Worm (Caenorhabditis elegans) whole organism, L3 larva: ENCODE results near the gene usp-33.

ENCODE experiments used
- R02D3.7 ChIP-seq: fragments of 150-350 bp; optimal IDR thresholded peaks from 2 replicates; lab custom pipeline; 2014; ENCODE audit warnings: missing biosample characterization, missing genetic modification characterization
- aly-2 ChIP-seq: fragments of 150-350 bp; optimal IDR thresholded peaks from 2 replicates; lab custom pipeline; 2014; ENCODE audit warnings: missing biosample characterization, missing genetic modification characterization
- ceh-82 ChIP-seq: fragments of 150-350 bp; optimal IDR thresholded peaks from 2 replicates; lab custom pipeline; 2014; ENCODE audit warnings: missing biosample characterization, missing genetic modification characterization
- daf-12 ChIP-seq: fragments of 150-350 bp; optimal IDR thresholded peaks from 2 replicates; lab custom pipeline; 2014; ENCODE audit warnings: missing biosample characterization, missing genetic modification reagents, missing genetic modification characterization
- lin-15B ChIP-seq: fragments of 150-350 bp; optimal IDR thresholded peaks from 2 replicates; lab custom pipeline; 2014; ENCODE audit warnings: missing biosample characterization, missing genetic modification characterization
- nhr-11 ChIP-seq: fragments of 150-350 bp; optimal IDR thresholded peaks from 2 replicates; lab custom pipeline; 2014; ENCODE audit warnings: missing biosample characterization, missing genetic modification characterization
- nhr-28 ChIP-seq: fragments of 150-350 bp; optimal IDR thresholded peaks from 2 replicates; lab custom pipeline; 2014; ENCODE audit warnings: missing biosample characterization, missing genetic modification characterization
- nhr-77 ChIP-seq: fragments of 150-350 bp; optimal IDR thresholded peaks from 2 replicates; lab custom pipeline; 2014; ENCODE audit warnings: missing biosample characterization, missing genetic modification characterization
- pha-4 ChIP-seq: fragments of 150-350 bp; optimal IDR thresholded peaks from 2 replicates; lab custom pipeline; 2014; ENCODE audit warnings: missing biosample characterization, missing genetic modification reagents, missing genetic modification characterization
- pqm-1 ChIP-seq: fragments of 150-350 bp; optimal IDR thresholded peaks from 2 replicates; lab custom pipeline; 2017; ENCODE audit warnings: missing biosample characterization, missing genetic modification characterization, inconsistent platforms
- sea-2 ChIP-seq: fragments of 150-350 bp; sonication (generic microtip); optimal IDR thresholded peaks from 4 replicates; lab custom pipeline; 2014; ENCODE audit warnings: missing biosample characterization, missing genetic modification reagents, missing genetic modification characterization
- ztf-11 ChIP-seq: fragments of 150-350 bp; optimal IDR thresholded peaks from 2 replicates; lab custom pipeline; 2014; ENCODE audit warnings: missing biosample characterization, missing genetic modification characterization

ce11 chrX:15576942-15577341 lies 14.2 kb upstream of the usp-33 start, which contains the start of gene K09A9.6:
- TF ChIP-seq ceh-82 (tag; lab: Kevin White, UChicago) (no peak), ztf-11 (no peak), daf-12 (tag; lab: Kevin White, UChicago) (no peak), nhr-11 (tag; lab: Kevin White, UChicago) (no peak), pqm-1 (tag; lab: Kevin White, UChicago) (no peak), aly-2 (tag; lab: Kevin White, UChicago) (no peak), lin-15B (no peak), sea-2 (GFP tag; lab: Kevin White, UChicago) (no peak), R02D3.7 (no peak), nhr-28 (no peak), nhr-77 (tag; lab: Kevin White, UChicago) (no peak), pha-4 (tag; lab: Kevin White, UChicago) (no peak)
